Worm (Caenorhabditis elegans) whole organism, L2 larva: ENCODE measurements around the gene E02C12.12.

ENCODE experiments used
- F13H6.1 ChIP-seq: sonication (generic microtip); optimal IDR thresholded peaks from 2 replicates; lab custom pipeline; 2016; ENCODE audit warnings: missing genetic modification characterization, missing compliant biosample characterization
- nhr-129 ChIP-seq: fragments of 150-350 bp; optimal IDR thresholded peaks from 2 replicates; lab custom pipeline; 2014; ENCODE audit warnings: missing biosample characterization, missing genetic modification characterization
- unc-55 ChIP-seq: fragments of 150-350 bp; sonication (generic microtip); optimal IDR thresholded peaks from 3 replicates; lab custom pipeline; 2014; ENCODE audit warnings: missing biosample characterization, missing genetic modification reagents, missing genetic modification characterization

E02C12.12 gene

ce11 chrV:9332611-9333315, 49.4 kb downstream of the E02C12.12 start:
- TF ChIP-seq unc-55 (no peak), nhr-129 (tag; lab: Kevin White, UChicago) (peak; percentile 7), F13H6.1 (peak; percentile 48)
